Worm (Caenorhabditis elegans) whole organism, dauer: ENCODE measurements around the gene F23H11.5.

ENCODE experiments used
- unc-62 ChIP-seq: sonication (generic microtip); optimal IDR thresholded peaks from 2 replicates; lab custom pipeline; 2017; ENCODE audit warnings: missing biosample characterization, missing genetic modification reagents, missing genetic modification characterization

Gene F23H11.5

DNA sequence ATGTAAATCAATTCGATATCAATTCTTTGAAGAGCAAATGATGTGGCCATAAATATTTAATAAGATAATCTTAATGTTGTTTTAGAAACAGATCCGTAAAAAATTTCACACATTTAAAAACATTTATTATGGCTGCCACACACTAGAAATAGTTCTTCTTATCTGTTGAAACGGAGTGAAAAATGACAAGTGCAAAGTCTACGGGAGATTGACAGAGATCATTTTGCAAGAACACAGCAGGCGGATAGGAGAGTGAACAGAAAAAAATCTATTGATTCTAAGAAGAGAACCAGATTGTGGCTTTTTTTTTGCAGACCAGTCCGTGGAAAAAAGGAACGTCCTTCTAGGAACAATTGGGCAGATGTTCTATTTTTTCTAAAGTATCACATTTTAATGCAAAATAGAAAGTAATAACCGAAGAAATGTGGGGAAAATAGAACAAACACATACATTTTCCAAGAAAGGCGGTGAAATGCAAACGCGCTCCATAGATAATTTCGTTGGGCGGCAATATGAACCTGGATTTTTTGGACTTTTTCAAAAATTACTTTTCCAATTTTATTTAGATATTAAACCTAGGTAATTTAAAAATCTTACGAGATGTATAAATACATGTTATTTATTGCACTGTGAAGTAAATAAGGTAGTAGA, 8.7 kb downstream of the F23H11.5 start:
- no peak for TF ChIP-seq unc-62 (GFP tag; lab: Kevin White, UChicago)

DNA sequence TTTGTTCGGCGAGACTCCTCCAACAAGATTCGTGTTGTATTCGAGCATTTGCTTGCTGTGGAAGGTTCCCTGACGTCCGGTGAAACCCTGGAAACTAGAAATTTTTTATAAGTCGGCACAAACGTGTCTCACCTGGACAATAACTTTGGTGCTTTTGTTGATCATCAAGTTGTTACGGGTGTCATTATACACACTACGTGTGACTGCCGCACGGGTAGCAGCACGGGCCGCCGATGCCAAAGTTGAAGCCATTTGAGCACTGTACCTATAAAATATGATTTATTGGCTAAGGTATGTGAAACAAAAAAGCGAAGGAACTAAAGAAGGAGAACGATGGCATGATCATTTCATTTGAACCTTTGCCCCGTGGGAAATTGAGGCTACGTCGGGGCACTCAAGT, 9.2 kb downstream of the F23H11.5 start, which contains the start of gene sucl-2:
sucl-2 (minus strand) TSS at position 265 of the 400 bp plus-strand sequence.
- TF ChIP-seq unc-62 (GFP tag; lab: Kevin White, UChicago): no peak

DNA sequence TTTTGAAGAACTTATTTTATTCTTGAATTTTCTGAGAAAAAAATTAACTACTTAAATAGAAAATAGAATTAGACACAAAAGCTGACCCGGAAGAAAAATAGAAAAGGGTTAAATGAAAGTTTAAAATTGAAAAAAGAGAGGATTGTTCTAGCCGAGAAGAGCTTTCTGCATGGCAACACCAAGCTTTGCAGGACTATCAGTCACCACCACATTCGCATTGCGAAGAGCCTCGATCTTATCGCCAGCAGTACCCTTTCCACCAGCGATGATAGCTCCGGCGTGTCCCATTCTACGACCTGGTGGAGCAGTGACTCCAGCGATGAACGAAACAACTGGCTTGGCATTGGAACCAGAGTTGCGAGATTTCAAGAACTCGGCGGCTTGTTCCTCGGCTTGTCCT, 10.3 kb downstream of the F23H11.5 start:
- TF ChIP-seq unc-62 (GFP tag; lab: Kevin White, UChicago): no peak

DNA sequence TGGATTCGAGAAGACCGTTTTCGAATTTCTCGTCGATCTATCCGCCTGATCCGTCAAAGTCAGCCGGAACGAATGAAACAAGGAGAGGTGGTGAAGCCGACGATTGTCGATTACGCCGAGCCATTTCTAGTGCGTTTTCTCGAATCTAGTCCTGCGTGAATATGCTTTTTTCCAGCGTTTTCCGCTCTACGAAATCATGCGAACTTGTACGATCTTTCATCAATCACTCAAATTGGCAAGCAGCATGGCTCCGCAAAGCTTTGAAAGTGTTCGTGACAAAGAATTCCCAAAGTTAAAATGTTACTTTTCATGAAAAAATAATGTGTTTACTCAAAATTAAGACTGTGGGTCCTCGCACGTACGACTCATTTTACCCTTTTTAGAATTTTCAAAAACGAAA, 13.5 kb downstream of the F23H11.5 start:
- no peak for TF ChIP-seq unc-62 (GFP tag; lab: Kevin White, UChicago)

DNA sequence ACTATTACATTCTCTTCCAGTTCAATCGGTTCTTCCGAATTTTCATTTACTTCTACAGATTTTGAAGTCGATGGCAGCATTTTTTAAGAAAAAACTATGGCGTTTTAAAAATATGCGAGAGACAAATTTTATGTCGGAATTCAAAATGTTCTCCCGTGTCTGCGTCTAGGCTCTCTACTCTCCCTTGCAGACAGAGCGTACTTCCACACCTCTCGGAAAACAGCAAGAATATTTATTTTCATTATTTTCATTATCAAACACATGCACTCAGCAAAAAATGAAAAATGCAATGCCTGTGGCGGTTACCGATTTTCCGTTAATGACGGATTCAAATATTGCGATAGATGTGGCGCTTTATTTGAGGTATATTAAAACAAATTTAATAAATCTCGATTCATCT, 14.9 kb downstream of the F23H11.5 start, which contains the start of the genes ztf-18 and F23H11.2:
ztf-18 (minus strand) TSS at position 188 of the 400 bp plus-strand sequence.
F23H11.2 (plus strand) TSS at position 223 of the 400 bp plus-strand sequence.
- no peak for TF ChIP-seq unc-62 (GFP tag; lab: Kevin White, UChicago)

DNA sequence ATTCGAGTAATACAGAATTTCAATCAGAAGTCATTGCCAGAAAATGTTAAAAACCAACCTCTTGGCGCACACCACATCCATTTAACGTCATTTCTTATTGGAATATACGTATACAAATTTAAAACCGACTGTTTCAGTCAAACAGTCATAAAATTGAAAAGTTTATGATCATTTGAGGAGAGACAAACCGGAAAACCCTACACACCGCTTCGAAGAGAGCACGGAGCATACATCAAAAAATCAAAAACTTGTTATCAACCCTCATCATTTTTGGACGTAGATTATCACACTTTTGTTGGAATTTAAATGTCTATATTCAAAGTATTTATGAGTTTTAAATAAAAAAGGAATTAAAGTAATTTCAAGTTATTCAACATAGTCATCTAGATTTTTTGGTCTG, 19.4 kb downstream of the F23H11.5 start, which contains the start of gene T24C4.10:
T24C4.10 (minus strand) TSS at position 230 of the 400 bp plus-strand sequence.
- no peak for TF ChIP-seq unc-62 (GFP tag; lab: Kevin White, UChicago)

DNA sequence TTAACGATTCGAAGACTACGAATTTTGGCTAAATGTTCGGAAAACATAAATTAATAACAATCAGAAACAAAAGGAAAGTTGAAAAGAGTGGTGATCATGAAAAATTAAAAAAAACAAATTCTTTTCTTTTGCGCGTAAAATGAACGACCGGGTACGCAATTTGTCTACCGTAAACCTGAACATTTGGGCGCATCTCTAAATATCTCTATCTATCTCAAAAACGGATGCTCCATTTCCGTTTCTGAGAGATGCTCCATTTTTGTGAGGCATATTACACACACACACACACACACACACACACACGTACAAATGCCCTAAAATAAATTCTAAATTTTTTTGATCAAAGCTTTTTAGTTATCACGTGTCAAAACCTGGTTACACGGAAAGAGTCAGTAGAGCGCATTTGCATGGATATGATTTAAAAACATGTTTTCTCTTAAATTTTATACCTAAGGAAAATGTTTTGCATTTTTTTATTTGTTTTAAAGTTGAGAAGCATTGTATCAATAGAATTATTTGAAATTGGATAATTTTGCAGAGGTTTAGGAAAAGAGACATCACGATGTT, 21.3 kb downstream of the F23H11.5 start:
- no peak for TF ChIP-seq unc-62 (GFP tag; lab: Kevin White, UChicago)

DNA sequence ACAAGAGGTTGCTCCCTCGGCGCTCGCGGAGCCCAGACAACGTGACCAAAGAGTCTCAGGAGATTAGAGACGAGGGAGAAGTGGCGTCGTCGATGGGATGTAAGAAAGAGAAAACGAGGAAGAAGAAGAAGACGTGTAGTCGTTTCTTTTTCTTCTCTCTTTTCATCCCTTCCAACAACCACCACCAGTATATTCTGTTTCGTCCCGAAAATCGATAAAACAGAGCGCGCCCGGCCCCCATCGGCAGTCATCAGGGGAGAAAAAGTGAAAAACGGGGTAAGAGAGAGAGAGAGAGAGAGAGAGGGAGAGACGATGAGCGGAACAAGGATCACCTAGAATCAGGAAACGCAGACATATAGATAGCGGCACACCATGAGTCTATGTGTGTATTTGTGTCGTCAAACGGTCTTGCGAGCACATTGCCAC, 22.5 kb downstream of the F23H11.5 start:
- TF ChIP-seq unc-62 (GFP tag; lab: Kevin White, UChicago): no peak

DNA sequence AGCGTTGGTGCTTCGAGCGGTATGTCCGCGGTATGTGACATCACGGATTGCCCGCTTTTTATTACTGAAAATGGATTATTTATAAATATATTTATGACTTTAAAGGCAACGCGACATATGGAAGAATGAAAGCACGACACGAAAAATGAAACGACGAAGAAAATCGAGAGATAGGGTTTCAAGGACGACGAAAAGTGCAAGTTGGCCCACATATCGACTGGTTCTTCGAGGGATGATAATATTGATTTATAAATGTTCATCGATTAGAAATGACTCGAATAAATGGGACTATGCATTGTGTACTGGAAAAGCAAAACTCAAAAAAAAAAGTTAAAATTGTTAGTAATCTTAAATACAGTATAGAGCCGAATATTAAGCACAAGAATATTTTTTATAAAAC, 23.7 kb downstream of the F23H11.5 start, which contains the start of gene zer-1:
zer-1 (minus strand) TSS at position 68 of the 400 bp plus-strand sequence.
- no peak for TF ChIP-seq unc-62 (GFP tag; lab: Kevin White, UChicago)

DNA sequence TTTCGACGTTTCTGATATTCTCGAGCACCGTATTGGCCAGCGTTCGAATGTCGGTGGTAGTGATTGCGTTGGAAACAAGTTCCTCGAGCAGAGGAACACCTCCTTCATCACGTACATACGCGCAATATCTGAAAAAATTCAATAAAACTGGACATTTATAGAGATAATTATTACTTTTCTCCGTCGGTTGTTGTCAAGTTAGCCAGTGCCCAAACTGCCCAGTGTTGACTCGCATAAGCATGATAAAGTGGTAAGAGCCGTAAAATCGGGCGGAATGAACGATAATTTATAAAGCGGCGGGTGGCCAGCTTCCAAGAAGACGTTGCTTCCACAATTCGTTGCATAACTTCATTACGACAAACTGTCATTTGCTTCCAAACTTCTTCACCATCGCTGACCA, 26.8 kb downstream of the F23H11.5 start:
- no peak for TF ChIP-seq unc-62 (GFP tag; lab: Kevin White, UChicago)

DNA sequence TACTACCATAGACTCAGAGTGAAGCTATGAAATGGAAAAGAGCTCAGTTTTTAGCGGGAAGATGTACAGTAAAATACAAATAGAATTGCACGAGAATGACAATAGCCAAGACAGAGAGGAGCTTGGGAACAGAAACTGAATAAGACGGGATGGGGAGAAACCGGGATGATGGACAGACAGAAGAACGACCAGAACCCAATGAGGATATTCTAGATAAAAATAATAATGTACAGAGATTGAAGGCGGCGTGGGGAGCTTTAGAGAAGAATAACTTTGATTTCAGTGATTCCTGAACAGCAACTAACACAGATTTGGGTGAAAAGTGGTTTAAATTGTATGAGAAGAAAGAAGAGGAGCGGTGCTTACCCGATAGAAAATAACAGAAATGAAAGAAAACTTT, 28.9 kb downstream of the F23H11.5 start:
- TF ChIP-seq unc-62 (GFP tag; lab: Kevin White, UChicago): no peak

DNA sequence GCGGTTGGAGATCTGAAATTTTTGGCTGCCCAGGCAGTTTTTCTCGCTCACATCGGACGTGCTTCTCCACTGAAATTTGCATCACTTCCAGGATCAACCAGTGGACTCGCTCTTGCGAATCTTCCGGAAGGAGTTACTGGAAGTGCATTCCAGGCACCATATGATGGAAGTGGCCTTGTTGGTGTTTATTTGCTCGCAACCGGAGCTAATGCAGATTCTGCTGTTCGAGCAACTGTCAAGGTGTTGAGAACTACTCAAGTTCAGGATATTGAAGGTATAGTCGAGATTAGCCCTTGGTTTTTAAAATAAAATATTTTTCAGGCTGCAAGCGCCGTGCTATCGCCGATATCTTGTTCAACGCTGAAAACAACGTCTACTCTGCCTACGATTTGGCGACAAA, 29.6 kb downstream of the F23H11.5 start:
- TF ChIP-seq unc-62 (GFP tag; lab: Kevin White, UChicago): no peak

DNA sequence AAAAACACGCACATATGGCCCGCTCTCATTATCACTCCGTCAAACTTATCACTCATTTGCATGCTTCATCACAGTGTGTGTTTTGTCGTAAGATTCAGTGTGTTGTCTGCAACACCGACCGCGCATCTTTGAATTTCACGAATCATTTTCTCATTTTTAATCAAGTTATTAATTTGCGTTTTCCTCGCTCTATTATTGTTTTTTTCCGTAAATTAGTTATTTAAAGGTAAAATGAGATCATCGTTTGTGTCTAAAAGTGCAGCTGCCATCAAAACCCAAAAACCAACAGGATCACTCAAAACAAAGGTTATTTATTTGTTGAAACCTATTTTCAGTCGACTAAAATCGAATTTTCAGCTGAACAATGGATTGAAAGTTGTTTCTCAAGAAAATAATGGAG, 30.8 kb downstream of the F23H11.5 start, which contains the start of the genes T24C4.5 and ucr-2.3:
T24C4.5 (minus strand) TSS at position 101 of the 400 bp plus-strand sequence.
ucr-2.3 (plus strand) TSS at position 227 of the 400 bp plus-strand sequence.
- no peak for TF ChIP-seq unc-62 (GFP tag; lab: Kevin White, UChicago)

DNA sequence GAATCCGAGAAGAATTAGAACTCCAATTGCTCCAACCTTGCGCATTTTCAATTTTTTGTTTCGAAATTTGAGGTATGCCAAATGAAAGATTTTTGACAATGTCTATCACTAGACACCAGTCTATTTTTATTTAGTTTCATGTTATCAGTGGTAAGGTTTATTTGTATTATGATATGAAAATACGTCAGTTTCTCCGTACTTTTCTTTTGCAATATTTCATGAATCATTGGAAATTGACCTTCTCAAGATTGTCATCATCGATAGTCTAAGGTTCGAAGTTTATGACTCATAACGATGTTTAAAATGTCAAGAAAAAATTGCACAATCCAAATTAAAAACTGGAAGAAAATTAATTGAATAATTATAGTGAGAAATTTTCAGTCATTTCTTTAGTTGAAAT, 37.0 kb downstream of the F23H11.5 start, which contains the start of gene clc-19:
clc-19 (minus strand) TSS at position 135 of the 400 bp plus-strand sequence.
- no peak for TF ChIP-seq unc-62 (GFP tag; lab: Kevin White, UChicago)

DNA sequence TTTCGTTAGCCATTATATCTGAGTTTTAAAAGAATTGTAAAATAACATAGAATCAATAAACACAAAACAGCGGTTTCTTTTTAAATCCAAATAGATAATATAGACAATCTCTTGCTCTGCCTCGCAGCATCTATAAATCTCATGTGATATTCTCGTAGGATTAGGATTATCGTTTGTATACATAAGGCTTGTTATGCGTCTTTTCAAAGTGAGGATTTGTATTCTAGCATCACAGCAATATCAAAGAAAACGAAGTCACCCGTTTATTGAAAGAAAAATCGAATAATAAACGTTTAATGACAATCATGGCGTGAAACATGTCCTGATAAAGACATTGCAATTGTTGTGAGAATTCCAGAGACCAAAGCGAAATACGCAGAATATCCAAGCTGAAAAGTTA, 38.0 kb downstream of the F23H11.5 start, which contains the start of the genes T24C4.3 and clc-20:
T24C4.3 (minus strand) TSS at position 101 of the 400 bp plus-strand sequence.
clc-20 (plus strand) TSS at position 211 of the 400 bp plus-strand sequence.
- TF ChIP-seq unc-62 (GFP tag; lab: Kevin White, UChicago): no peak

DNA sequence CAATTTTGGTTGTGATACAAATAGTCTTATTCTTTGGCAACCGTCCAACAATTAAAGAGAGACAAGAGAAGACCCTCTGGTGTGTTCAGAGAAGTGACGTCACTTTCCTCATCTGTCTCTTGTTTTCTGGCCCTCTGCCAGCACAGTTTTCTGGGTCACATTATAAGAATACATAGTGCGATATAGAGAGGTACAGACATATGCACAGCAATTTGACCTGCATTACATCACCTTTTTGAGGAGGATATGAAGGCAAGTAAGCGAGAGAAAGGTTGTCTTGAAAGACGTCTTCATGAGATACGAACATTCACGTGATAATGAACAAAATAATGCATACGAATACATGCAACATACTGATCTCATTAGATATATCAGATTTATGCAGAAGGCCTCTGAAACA, 39.8 kb downstream of the F23H11.5 start:
- TF ChIP-seq unc-62 (GFP tag; lab: Kevin White, UChicago): no peak
